Fruit fly (Drosophila melanogaster) S2 (cell line): Measurements from ENCODE around the gene MED18.

Source experiments
- CG8478 ChIP-seq: fragments of >200 bp; optimal IDR thresholded peaks from 2 replicates; lab custom pipeline; 2018
- CTCF ChIP-seq, 2 experiments: fragments of >200 bp; optimal IDR thresholded peaks; 2 replicates each; lab custom pipeline; 2018

- TF ChIP-seq CTCF (optimal IDR thresholded peaks at IDR 0.05; lab: Kevin White, UChicago), result no peak
- no peak for TF ChIP-seq CG8478 (lab: Kevin White, UChicago)
Measured at dm6 chrX:1854873-1855272, 10.8 kb upstream of the MED18 start.
